Worm (Caenorhabditis elegans) whole organism, L1 larva: Measurements from ENCODE around the gene F11C1.9.

Experiments used
- ama-1 ChIP-seq: fragments of 150-350 bp; optimal IDR thresholded peaks from 2 replicates; lab custom pipeline; 2014
- ceh-82 ChIP-seq, 3 experiments: fragments of 150-350 bp in 1 of 3; sonication (generic microtip) in 2 of 3; optimal IDR thresholded peaks; 2 replicates each; lab custom pipeline; 2014 to 2017; ENCODE audit warnings: missing biosample characterization in 3 of 3, missing genetic modification characterization in 3 of 3
- ceh-88 ChIP-seq: fragments of 200-800 bp; sonication (Bioruptor generic); IDR thresholded peaks from 2 replicates; pipeline ENCODE4 v1.3.6; 2022; ENCODE audit warnings: missing genetic modification characterization, missing compliant biosample characterization
- dpl-1 ChIP-seq, 3 experiments: fragments of 150-350 bp in 2 of 3; sonication (generic microtip) in 1 of 3; optimal IDR thresholded peaks; 2 replicates each; lab custom pipeline; 2014 to 2017; ENCODE audit warnings: missing biosample characterization in 3 of 3, missing genetic modification characterization in 3 of 3, missing genetic modification reagents in 3 of 3
- dsc-1 ChIP-seq: sonication (generic microtip); optimal IDR thresholded peaks from 2 replicates; lab custom pipeline; 2016; ENCODE audit warnings: mild to moderate bottlenecking, missing genetic modification characterization, missing compliant biosample characterization
- hpl-2 ChIP-seq: fragments of 150-350 bp; optimal IDR thresholded peaks from 2 replicates; lab custom pipeline; 2014; ENCODE audit warnings: missing biosample characterization, missing genetic modification reagents, missing genetic modification characterization
- lir-3 ChIP-seq: sonication (generic microtip); optimal IDR thresholded peaks from 2 replicates; lab custom pipeline; 2016; ENCODE audit warnings: mild to moderate bottlenecking, missing genetic modification characterization, moderate library complexity, missing compliant biosample characterization; ENCODE audit not compliant: poor library complexity
- lsy-2 ChIP-seq, 2 experiments: fragments of 150-350 bp; optimal IDR thresholded peaks; 2 replicates each; lab custom pipeline; 2014; ENCODE audit warnings: missing biosample characterization in 2 of 2, missing genetic modification characterization in 2 of 2
- mab-9 ChIP-seq: fragments of 200-800 bp; sonication (Bioruptor generic); IDR thresholded peaks from 2 replicates; pipeline ENCODE4 v1.3.6; 2022; ENCODE audit warnings: missing genetic modification reagents, missing genetic modification characterization, missing compliant biosample characterization
- nhr-12 ChIP-seq: sonication (generic microtip); optimal IDR thresholded peaks from 2 replicates; lab custom pipeline; 2017; ENCODE audit warnings: missing biosample characterization, missing genetic modification characterization
- nhr-77 ChIP-seq: fragments of 150-350 bp; optimal IDR thresholded peaks from 2 replicates; lab custom pipeline; 2014; ENCODE audit warnings: missing biosample characterization, missing genetic modification characterization
- rnt-1 ChIP-seq: sonication (generic microtip); optimal IDR thresholded peaks from 2 replicates; lab custom pipeline; 2016; ENCODE audit warnings: mild to moderate bottlenecking, missing genetic modification characterization, moderate library complexity, missing compliant biosample characterization
- sptf-1 ChIP-seq: fragments of 150-350 bp; optimal IDR thresholded peaks from 2 replicates; lab custom pipeline; 2014; ENCODE audit warnings: missing biosample characterization, missing genetic modification characterization

DNA sequence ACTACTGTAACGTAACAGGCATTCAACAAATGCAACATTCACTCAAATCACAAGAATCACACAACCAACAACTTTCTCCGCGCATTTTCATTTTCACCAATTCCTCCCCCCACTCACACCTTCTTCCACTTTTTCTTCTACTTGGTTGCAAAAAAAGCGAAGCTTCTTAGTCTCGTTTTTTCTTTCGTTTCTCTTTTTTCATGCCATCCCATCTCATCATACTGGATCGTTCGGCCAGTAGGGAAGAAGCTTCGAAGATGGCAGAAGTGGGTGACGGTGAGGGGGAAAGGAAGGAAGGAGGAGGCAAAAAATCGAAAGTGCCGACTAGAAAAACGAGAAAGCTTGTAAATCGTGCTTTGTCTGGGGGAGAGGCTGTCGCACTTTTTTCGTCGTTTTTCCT, 25.7 kb upstream of the F11C1.9 start:
- TF ChIP-seq ceh-82 (tag; optimal IDR thresholded peaks at IDR 0.05; lab: Kevin White, UChicago) (no peak), ama-1 (lab: Kevin White, UChicago) (no peak), lsy-2 (tag; optimal IDR thresholded peaks at IDR 0.05; lab: Kevin White, UChicago) (no peak), nhr-77 (tag; lab: Kevin White, UChicago) (no peak), rnt-1 (no peak), nhr-12 (tag; lab: Kevin White, UChicago) (no peak), mab-9 (GFP tag; lab: Robert Waterston, UW) (no peak), ceh-88 (GFP tag; lab: Robert Waterston, UW) (no peak), lir-3 (tag; lab: Kevin White, UChicago) (no peak), hpl-2 (GFP tag; lab: Kevin White, UChicago) (no peak), sptf-1 (tag; lab: Kevin White, UChicago) (no peak), dpl-1 (GFP tag; optimal IDR thresholded peaks at IDR 0.05; lab: Kevin White, UChicago) (no peak), dsc-1 (tag; lab: Kevin White, UChicago) (no peak)
